Fruit fly (Drosophila melanogaster) whole organism, wandering third instar larva: Measurements from ENCODE around the gene Tpc1.

Experiments
- Abd-B ChIP-seq: fragments of >200 bp; optimal IDR thresholded peaks from 2 replicates; lab custom pipeline; 2017; ENCODE audit warnings: missing biosample characterization, missing genetic modification characterization
- CG32264 ChIP-seq: fragments of 200-800 bp; sonication (Bioruptor generic); optimal IDR thresholded peaks from 2 replicates; lab custom pipeline; 2016; ENCODE audit warnings: missing biosample characterization, missing genetic modification characterization
- CG9705 ChIP-seq: fragments of 200-800 bp; sonication (Bioruptor generic); optimal IDR thresholded peaks from 2 replicates; lab custom pipeline; 2018; ENCODE audit warnings: missing biosample characterization, mild to moderate bottlenecking, missing genetic modification characterization
- CrebA ChIP-seq: fragments of 200-800 bp; sonication (Bioruptor generic); optimal IDR thresholded peaks from 2 replicates; lab custom pipeline; 2016; ENCODE audit warnings: missing biosample characterization, mild to moderate bottlenecking, missing genetic modification characterization, borderline replicate concordance
- Dfd ChIP-seq: fragments of >200 bp; optimal IDR thresholded peaks from 2 replicates; lab custom pipeline; 2017; ENCODE audit warnings: missing biosample characterization, missing genetic modification characterization
- Dif ChIP-seq: fragments of 200-275, 200-300 bp; sonication (Bioruptor generic); optimal IDR thresholded peaks from 2 replicates; lab custom pipeline; 2018; ENCODE audit warnings: missing biosample characterization, missing genetic modification characterization; ENCODE audit not compliant: partially characterized antibody
- GATAd ChIP-seq: sonication (Bioruptor generic); optimal IDR thresholded peaks from 2 replicates; lab custom pipeline; 2016; ENCODE audit warnings: missing biosample characterization, missing genetic modification characterization
- HLH106 ChIP-seq: fragments of 200-800 bp; optimal IDR thresholded peaks from 3 replicates; lab custom pipeline; 2019; ENCODE audit warnings: missing biosample characterization, mild to moderate bottlenecking, missing genetic modification characterization, moderate library complexity
- Hnf4 ChIP-seq: fragments of 200-800 bp; sonication (Bioruptor generic); optimal IDR thresholded peaks from 2 replicates; lab custom pipeline; 2016; ENCODE audit warnings: missing biosample characterization, mild to moderate bottlenecking, missing genetic modification characterization
- Hr78 ChIP-seq: fragments of >200 bp; optimal IDR thresholded peaks from 2 replicates; lab custom pipeline; 2017; ENCODE audit warnings: missing biosample characterization, missing genetic modification characterization
- Hr83 ChIP-seq: fragments of 200-300 bp; sonication (Bioruptor generic); optimal IDR thresholded peaks from 2 replicates; lab custom pipeline; 2016; ENCODE audit warnings: missing biosample characterization, mild to moderate bottlenecking, missing genetic modification characterization, moderate library complexity; ENCODE audit not compliant: poor library complexity, severe bottlenecking
- Jra ChIP-seq: sonication (Bioruptor generic); optimal IDR thresholded peaks from 2 replicates; lab custom pipeline; 2016; ENCODE audit warnings: missing biosample characterization, missing genetic modification characterization
- Mio ChIP-seq: sonication (Bioruptor generic); optimal IDR thresholded peaks from 2 replicates; lab custom pipeline; 2016; ENCODE audit warnings: missing biosample characterization, missing genetic modification characterization
- Myc ChIP-seq: fragments of >200 bp; optimal IDR thresholded peaks from 2 replicates; lab custom pipeline; 2017
- N ChIP-seq: fragments of >200 bp; optimal IDR thresholded peaks from 2 replicates; lab custom pipeline; 2018; ENCODE audit warnings: missing biosample characterization, missing external identifiers, missing genetic modification characterization
- OdsH ChIP-seq: fragments of 200-800 bp; sonication (Bioruptor generic); optimal IDR thresholded peaks from 2 replicates; lab custom pipeline; 2016; ENCODE audit warnings: missing biosample characterization, mild to moderate bottlenecking, missing genetic modification characterization
- Rel ChIP-seq, 2 experiments: fragments of 200-800 bp; sonication (Bioruptor generic) in 1 of 2; optimal IDR thresholded peaks; 2 replicates in 1 of 2; 3 replicates in 1 of 2; lab custom pipeline; 2016 to 2019; ENCODE audit warnings: mild to moderate bottlenecking in 2 of 2, missing biosample characterization in 2 of 2, missing genetic modification characterization in 2 of 2, moderate library complexity in 1 of 2
- Sp1 ChIP-seq: fragments of 200-800 bp; sonication (Bioruptor generic); optimal IDR thresholded peaks from 3 replicates; lab custom pipeline; 2019; ENCODE audit warnings: missing biosample characterization, mild to moderate bottlenecking, missing genetic modification characterization, moderate library complexity
- Vsx2 ChIP-seq: fragments of 200-300, 225-300 bp; sonication (Bioruptor generic); optimal IDR thresholded peaks from 2 replicates; lab custom pipeline; 2018; ENCODE audit warnings: missing biosample characterization, missing genetic modification characterization; ENCODE audit not compliant: partially characterized antibody
- br ChIP-seq: fragments of 200-800 bp; sonication (Bioruptor generic); optimal IDR thresholded peaks from 2 replicates; lab custom pipeline; 2016; ENCODE audit warnings: missing biosample characterization, missing genetic modification characterization
- brk ChIP-seq: fragments of 200-800 bp; sonication (Bioruptor generic); optimal IDR thresholded peaks from 2 replicates; lab custom pipeline; 2016; ENCODE audit warnings: missing biosample characterization, mild to moderate bottlenecking, missing genetic modification characterization
- dmrt93B ChIP-seq: fragments of 200-800 bp; sonication (Bioruptor generic); optimal IDR thresholded peaks from 2 replicates; lab custom pipeline; 2018; ENCODE audit warnings: missing biosample characterization, mild to moderate bottlenecking, missing genetic modification characterization
- dsf ChIP-seq: sonication (Bioruptor generic); optimal IDR thresholded peaks from 2 replicates; lab custom pipeline; 2016; ENCODE audit warnings: missing biosample characterization, missing genetic modification characterization, borderline replicate concordance
- ey ChIP-seq: fragments of 200-800 bp; sonication (Bioruptor generic); optimal IDR thresholded peaks from 2 replicates; lab custom pipeline; 2016; ENCODE audit warnings: missing biosample characterization, missing genetic modification characterization
- foxo ChIP-seq, 2 experiments: fragments of 200-800 bp; sonication (Bioruptor generic); optimal IDR thresholded peaks; 2 replicates in 1 of 2; 3 replicates in 1 of 2; lab custom pipeline; 2016 to 2017; ENCODE audit warnings: missing biosample characterization in 2 of 2, missing genetic modification characterization in 2 of 2
- fru ChIP-seq: fragments of 200-800 bp; sonication (Bioruptor generic); optimal IDR thresholded peaks from 3 replicates; lab custom pipeline; 2016; ENCODE audit warnings: missing biosample characterization, mild to moderate bottlenecking, missing genetic modification characterization
- h ChIP-seq: fragments of 200-800 bp; sonication (Bioruptor generic); optimal IDR thresholded peaks from 3 replicates; lab custom pipeline; 2016; ENCODE audit warnings: missing biosample characterization, mild to moderate bottlenecking, missing genetic modification characterization
- lola ChIP-seq: fragments of >200 bp; optimal IDR thresholded peaks from 2 replicates; lab custom pipeline; 2017; ENCODE audit warnings: missing biosample characterization, missing genetic modification characterization
- pan ChIP-seq: fragments of >200 bp; optimal IDR thresholded peaks from 2 replicates; lab custom pipeline; 2017
- psq ChIP-seq: fragments of 200-800 bp; sonication (Bioruptor generic); optimal IDR thresholded peaks from 3 replicates; lab custom pipeline; 2017; ENCODE audit warnings: missing biosample characterization, mild to moderate bottlenecking, missing genetic modification characterization, moderate library complexity
- rgr ChIP-seq: fragments of 200-800 bp; sonication (Bioruptor generic); optimal IDR thresholded peaks from 3 replicates; lab custom pipeline; 2016; ENCODE audit warnings: missing biosample characterization, mild to moderate bottlenecking, missing genetic modification characterization
- sage ChIP-seq: fragments of 200-800 bp; sonication (Bioruptor generic); optimal IDR thresholded peaks from 2 replicates; lab custom pipeline; 2016; ENCODE audit warnings: missing biosample characterization, mild to moderate bottlenecking, missing genetic modification characterization
- sv ChIP-seq: fragments of 200-800 bp; sonication (Bioruptor generic); optimal IDR thresholded peaks from 3 replicates; lab custom pipeline; 2016; ENCODE audit warnings: missing biosample characterization, missing genetic modification characterization
- tai ChIP-seq: sonication (Bioruptor generic); optimal IDR thresholded peaks from 2 replicates; lab custom pipeline; 2016; ENCODE audit warnings: missing biosample characterization, missing genetic modification characterization
- usp ChIP-seq: fragments of >200 bp; optimal IDR thresholded peaks from 2 replicates; lab custom pipeline; 2017; ENCODE audit warnings: missing biosample characterization, missing genetic modification characterization
- woc ChIP-seq: sonication (Bioruptor generic); optimal IDR thresholded peaks from 2 replicates; lab custom pipeline; 2016; ENCODE audit warnings: missing biosample characterization, mild to moderate bottlenecking, missing genetic modification characterization

Tpc1 gene

dm6 chr3R:10854243-10854874 is 27.6 kb downstream of the Tpc1 start, which contains the start of the genes CG6567 and CG4511:
Gene CG6567, minus strand, starts transcription at chr3R:10854451.
Gene CG4511, plus strand, starts transcription at chr3R:10854501.
- TF ChIP-seq tai (GFP tag; lab: Kevin White, UChicago) (no peak), h (no peak), sage (GFP tag; lab: Kevin White, UChicago) (no peak), Abd-B (no peak), brk (GFP tag; lab: Kevin White, UChicago) (no peak), OdsH (GFP tag; lab: Kevin White, UChicago) (no peak), br (GFP tag; lab: Kevin White, UChicago) (no peak), sv (GFP tag; lab: Kevin White, UChicago) (no peak), Hr78 (GFP tag; lab: Kevin White, UChicago) (no peak), usp (GFP tag; lab: Kevin White, UChicago) (no peak), CG32264 (no peak)

dm6 chr3R:10852232-10852774 is 29.7 kb downstream of the Tpc1 start, which contains the start of gene CG4565:
Gene CG4565, plus strand, starts transcription at chr3R:10852724.
- no peak for TF ChIP-seq GATAd (GFP tag; lab: Kevin White, UChicago)
- TF ChIP-seq Vsx2 (GFP tag; lab: Kevin White, UChicago), result peak; percentile 64
- no peak for TF ChIP-seq tai (GFP tag; lab: Kevin White, UChicago)
- TF ChIP-seq woc (GFP tag; lab: Kevin White, UChicago), result no peak
- peak; percentile 44 for TF ChIP-seq Dif
- TF ChIP-seq dsf, result no peak
- peak; percentile 67 for TF ChIP-seq Myc (lab: Kevin White, UChicago)
- TF ChIP-seq, all 38 proteins: peak for 3

- no peak for TF ChIP-seq GATAd (GFP tag; lab: Kevin White, UChicago)
- no peak for TF ChIP-seq h
- TF ChIP-seq Abd-B, result no peak
- TF ChIP-seq ey (GFP tag; lab: Kevin White, UChicago), result no peak
- no peak for TF ChIP-seq Vsx2 (GFP tag; lab: Kevin White, UChicago)
Observed at dm6 chr3R:10850636-10851035, 31.4 kb downstream of the Tpc1 start.

dm6 chr3R:10849515-10849973 is 32.4 kb downstream of the Tpc1 start, which contains the start of gene CG42394:
Gene CG42394, plus strand, starts transcription at chr3R:10849825.
- peak; percentile 90 for TF ChIP-seq rgr (GFP tag; lab: Kevin White, UChicago)
- no peak for TF ChIP-seq Vsx2 (GFP tag; lab: Kevin White, UChicago)
- TF ChIP-seq Hr83 (GFP tag; lab: Kevin White, UChicago), result peak; percentile 66
- no peak for TF ChIP-seq Jra (GFP tag; lab: Kevin White, UChicago)
- no peak for TF ChIP-seq N
- TF ChIP-seq pan (lab: Kevin White, UChicago), result no peak
- TF ChIP-seq Dif, result no peak
- TF ChIP-seq Sp1 (GFP tag; lab: Kevin White, UChicago), result peak; percentile 92
- TF ChIP-seq GATAd (GFP tag; lab: Kevin White, UChicago), result no peak
- TF ChIP-seq woc (GFP tag; lab: Kevin White, UChicago), result peak; percentile 58
- peak; percentile 77 for TF ChIP-seq Rel (GFP tag; optimal IDR thresholded peaks at IDR 0.05; lab: Kevin White, UChicago)
- TF ChIP-seq Rel (tag; optimal IDR thresholded peaks at IDR 0.05; lab: Kevin White, UChicago), result peak; percentile 55
- peak; percentile 70 for TF ChIP-seq CG9705 (GFP tag; lab: Kevin White, UChicago)
- peak; percentile 83 for TF ChIP-seq sage (GFP tag; lab: Kevin White, UChicago)
- peak; percentile 70 for TF ChIP-seq ey (GFP tag; lab: Kevin White, UChicago)
- TF ChIP-seq Dfd (GFP tag; lab: Kevin White, UChicago), result no peak
- no peak for TF ChIP-seq Abd-B
- TF ChIP-seq Hnf4 (GFP tag; lab: Kevin White, UChicago), result peak; percentile 68
- TF ChIP-seq OdsH (GFP tag; lab: Kevin White, UChicago), result peak; percentile 88
- TF ChIP-seq Mio (GFP tag; lab: Kevin White, UChicago), result no peak
- TF ChIP-seq HLH106 (tag; lab: Kevin White, UChicago), result peak; percentile 93
- TF ChIP-seq psq, result peak; percentile 81
- peak; percentile 77 for TF ChIP-seq brk (GFP tag; lab: Kevin White, UChicago)
- TF ChIP-seq usp (GFP tag; lab: Kevin White, UChicago), result no peak
- TF ChIP-seq br (GFP tag; lab: Kevin White, UChicago), result peak; percentile 72
- peak; percentile 87 for TF ChIP-seq sv (GFP tag; lab: Kevin White, UChicago)
- TF ChIP-seq foxo (GFP tag; optimal IDR thresholded peaks at IDR 0.05; lab: Kevin White, UChicago), result peak in 1 of 2 experiments; percentile 93
- TF ChIP-seq lola (GFP tag; lab: Kevin White, UChicago), result no peak
- peak; percentile 90 for TF ChIP-seq fru (GFP tag; lab: Kevin White, UChicago)
- peak; percentile 87 for TF ChIP-seq dmrt93B (GFP tag; lab: Kevin White, UChicago)
- TF ChIP-seq tai (GFP tag; lab: Kevin White, UChicago), result no peak
- TF ChIP-seq CrebA (GFP tag; lab: Kevin White, UChicago), result no peak
- TF ChIP-seq h, result peak; percentile 90
